Worm (Caenorhabditis elegans): ENCODE results near the gene dod-23.

- TF ChIP-seq hmg-4 (GFP tag; optimal IDR thresholded peaks at IDR 0.05) = no peak
- TF ChIP-seq ama-1 (optimal IDR thresholded peaks at IDR 0.05) = no peak
- no peak for TF ChIP-seq hnd-1 (tag; optimal IDR thresholded peaks at IDR 0.05)
- no peak for TF ChIP-seq sea-1 (GFP tag; conservative IDR thresholded peaks at IDR 0.05)
- TF ChIP-seq tbx-37 (GFP tag; conservative IDR thresholded peaks at IDR 0.05) = no peak
- TF ChIP-seq hmbx-1 (tag; optimal IDR thresholded peaks at IDR 0.05) = no peak
- TF ChIP-seq flt-1 (GFP tag; IDR thresholded peaks at IDR 0.05) = no peak
- TF ChIP-seq tbx-11 (GFP tag; IDR thresholded peaks at IDR 0.05) = no peak
- no peak for TF ChIP-seq F13C5.2 (tag; optimal IDR thresholded peaks at IDR 0.05)
Measured at ce11 chrII:8360453-8360852, 38.5 kb downstream of the dod-23 start, which contains the start of gene M195.2.

All from whole organism, early embryonic.